Fruit fly (Drosophila melanogaster): ENCODE data around the gene Vps45.
A peak's percentile ranks its signal among the peaks of the same experiment; 100 is the strongest.

The Vps45 gene

dm6 chr3R:9533181-9534124, 30.3 kb upstream of the Vps45 start (continued):
- TF ChIP-seq kni (GFP tag; optimal IDR thresholded peaks at IDR 0.05), result peak; percentile 88
- TF ChIP-seq gem (tag; optimal IDR thresholded peaks at IDR 0.05), result peak; percentile 98
- TF ChIP-seq CG7372 (GFP tag; IDR thresholded peaks at IDR 0.05), result peak; percentile 92
- peak; percentile 78 for TF ChIP-seq ken (GFP tag; IDR thresholded peaks at IDR 0.05)
- TF ChIP-seq pnt (GFP tag; optimal IDR thresholded peaks at IDR 0.05), result peak; percentile 91
- TF ChIP-seq Fer2 (tag; optimal IDR thresholded peaks at IDR 0.05), result peak; percentile 85
- peak; percentile 86 for TF ChIP-seq CG11456 (GFP tag; IDR thresholded peaks at IDR 0.05)
- TF ChIP-seq CG6813 (GFP tag; optimal IDR thresholded peaks at IDR 0.05), result peak; percentile 96
- peak; percentile 94 to 95 for TF ChIP-seq dpn (GFP tag; optimal IDR thresholded peaks at IDR 0.05)
- peak; percentile 40; the same call in 1 of the 2 replicates for TF ChIP-seq Lim3 (GFP tag; IDR thresholded peaks at IDR 0.05)
- TF ChIP-seq CG17802 (tag; optimal IDR thresholded peaks at IDR 0.05), result peak; percentile 74
- peak; percentile 95 for TF ChIP-seq Camta (GFP tag; optimal IDR thresholded peaks at IDR 0.05)
- TF ChIP-seq slbo (GFP tag; IDR thresholded peaks at IDR 0.05), result peak; percentile 90
- TF ChIP-seq Bteb2 (GFP tag; optimal IDR thresholded peaks at IDR 0.05), result peak; percentile 88
- peak; percentile 92 for TF ChIP-seq klu (GFP tag; IDR thresholded peaks at IDR 0.05)
- peak; percentile 98 for TF ChIP-seq CoRest (tag; optimal IDR thresholded peaks at IDR 0.05)
- no peak for TF ChIP-seq CG8478 (optimal IDR thresholded peaks at IDR 0.05)
- 0 out of 2 replicates have a peak, but pooled peaks have one; percentile 14 for TF ChIP-seq sim (GFP tag; IDR thresholded peaks at IDR 0.05)
- peak; percentile 81 for TF ChIP-seq CG4707 (GFP tag; optimal IDR thresholded peaks at IDR 0.05)
- TF ChIP-seq CG10979 (tag; optimal IDR thresholded peaks at IDR 0.05), result peak; percentile 96
- peak; percentile 96 for TF ChIP-seq CG2712 (tag; optimal IDR thresholded peaks at IDR 0.05)
- TF ChIP-seq lab (GFP tag; optimal IDR thresholded peaks at IDR 0.05), result peak; percentile 96
- TF ChIP-seq CG18262 (tag; optimal IDR thresholded peaks at IDR 0.05), result peak; percentile 99
- TF ChIP-seq scrt (GFP tag; optimal IDR thresholded peaks at IDR 0.05), result peak; percentile 92
- TF ChIP-seq CG32532 (GFP tag; IDR thresholded peaks at IDR 0.05), result peak; percentile 92
- TF ChIP-seq nau (GFP tag; optimal IDR thresholded peaks at IDR 0.05), result peak; percentile 98
- TF ChIP-seq ranshi (GFP tag; IDR thresholded peaks at IDR 0.05), result peak; percentile 80; the same call in 1 of the 2 replicates
- TF ChIP-seq ash1 (GFP tag; optimal IDR thresholded peaks at IDR 0.05), result peak; percentile 33
- TF ChIP-seq CG15601 (tag; optimal IDR thresholded peaks at IDR 0.05), result peak; percentile 86
- TF ChIP-seq Dp (GFP tag; optimal IDR thresholded peaks at IDR 0.05), result peak; percentile 13
- TF ChIP-seq CG9437 (GFP tag; optimal IDR thresholded peaks at IDR 0.05), result peak; percentile 95
- peak; percentile 96 for TF ChIP-seq CG2875 (GFP tag; optimal IDR thresholded peaks at IDR 0.05)
- peak; percentile 94 for TF ChIP-seq jumu (GFP tag; optimal IDR thresholded peaks at IDR 0.05)
- TF ChIP-seq CG2129 (GFP tag; IDR thresholded peaks at IDR 0.05; ENCODE audit: partially characterized antibody), result no peak
- no peak for TF ChIP-seq sc (optimal IDR thresholded peaks at IDR 0.05)
- TF ChIP-seq sc (GFP tag; optimal IDR thresholded peaks at IDR 0.05), result peak; percentile 94
- TF ChIP-seq Xrp1 (GFP tag; IDR thresholded peaks at IDR 0.05), result peak; percentile 85
- TF ChIP-seq CG17328 (GFP tag; IDR thresholded peaks at IDR 0.05), result peak; percentile 78
- peak; percentile 85 for TF ChIP-seq CG7357 (GFP tag; IDR thresholded peaks at IDR 0.05)
- TF ChIP-seq HLH3B (GFP tag; IDR thresholded peaks at IDR 0.05), result peak; percentile 72
- TF ChIP-seq crol (GFP tag; IDR thresholded peaks at IDR 0.05), result no peak
- TF ChIP-seq run (tag; optimal IDR thresholded peaks at IDR 0.05), result peak; percentile 93
- peak; percentile 98 for TF ChIP-seq CG9727 (GFP tag; optimal IDR thresholded peaks at IDR 0.05)
- TF ChIP-seq CG3726 (GFP tag; IDR thresholded peaks at IDR 0.05), result peak; percentile 62; the same call in 1 of the 3 replicates
- peak; percentile 85 for TF ChIP-seq sob (GFP tag; IDR thresholded peaks at IDR 0.05)
- TF ChIP-seq insv (GFP tag; optimal IDR thresholded peaks at IDR 0.05), result peak; percentile 40 to 78
- TF ChIP-seq CG32772 (GFP tag; IDR thresholded peaks at IDR 0.05), result peak; percentile 85
- peak; percentile 98 for TF ChIP-seq Meics (GFP tag; optimal IDR thresholded peaks at IDR 0.05)
- TF ChIP-seq bab2 (GFP tag; optimal IDR thresholded peaks at IDR 0.05), result peak; percentile 88

All from whole organism, embryonic.